Worm (Caenorhabditis elegans) whole organism, young adult: ENCODE data around the gene atx-3.

Experiments used
- B0035.1 ChIP-seq: sonication (generic microtip); optimal IDR thresholded peaks from 2 replicates; lab custom pipeline; 2016; ENCODE audit warnings: missing genetic modification characterization, mild to moderate bottlenecking, missing compliant biosample characterization, missing genotype, missing genetic modification reagents
- F22D6.2 ChIP-seq: sonication (generic microtip); optimal IDR thresholded peaks from 2 replicates; lab custom pipeline; 2016; ENCODE audit warnings: mild to moderate bottlenecking, missing genetic modification characterization, missing compliant biosample characterization
- F23B12.7 ChIP-seq: sonication (generic microtip); optimal IDR thresholded peaks from 2 replicates; lab custom pipeline; 2017; ENCODE audit warnings: missing genetic modification characterization, mild to moderate bottlenecking, missing compliant biosample characterization, antibody characterized with exemption, moderate library complexity; ENCODE audit not compliant: insufficient read depth
- F57A8.1 ChIP-seq: fragments of 200-800 bp; sonication (Bioruptor generic); optimal IDR thresholded peaks from 2 replicates; lab custom pipeline; 2018; ENCODE audit warnings: mild to moderate bottlenecking, missing genetic modification characterization, moderate library complexity, missing compliant biosample characterization
- Y53F4B.3 ChIP-seq: fragments of 200-800 bp; sonication (Bioruptor generic); IDR thresholded peaks from 2 replicates; pipeline ENCODE4 v1.3.6; 2022; ENCODE audit warnings: missing genetic modification reagents, missing genetic modification characterization, missing compliant biosample characterization
- Y53G8AR.9 ChIP-seq: fragments of 200-800 bp; sonication (Bioruptor generic); conservative IDR thresholded peaks from 2 replicates; pipeline ENCODE4 v1.3.6; 2022; ENCODE audit warnings: missing genetic modification reagents, missing genetic modification characterization, missing compliant biosample characterization
- akir-1 ChIP-seq: fragments of 200-800 bp; sonication (Bioruptor generic); optimal IDR thresholded peaks from 2 replicates; lab custom pipeline; 2018; ENCODE audit warnings: mild to moderate bottlenecking, missing genetic modification characterization, moderate library complexity, missing compliant biosample characterization
- ama-1 ChIP-seq, 3 experiments: fragments of 150-350 bp in 1 of 3; sonication (generic microtip) in 2 of 3; optimal IDR thresholded peaks; 2 replicates each; lab custom pipeline; 2014 to 2018; ENCODE audit warnings: missing biosample characterization in 2 of 3, missing genetic modification characterization in 2 of 3, missing genetic modification reagents in 2 of 3
- aptf-2 ChIP-seq: fragments of 200-800 bp; sonication (Bioruptor generic); conservative IDR thresholded peaks from 2 replicates; pipeline ENCODE4 v1.3.6; 2022; ENCODE audit warnings: missing genetic modification reagents, missing genetic modification characterization, missing compliant biosample characterization
- athp-1 ChIP-seq: sonication (generic microtip); optimal IDR thresholded peaks from 2 replicates; lab custom pipeline; 2017; ENCODE audit warnings: mild to moderate bottlenecking, missing genetic modification characterization, missing compliant biosample characterization
- attf-3 ChIP-seq: fragments of 200-800 bp; sonication (Bioruptor generic); conservative IDR thresholded peaks from 2 replicates; pipeline ENCODE4 v1.3.6; 2022; ENCODE audit warnings: missing genetic modification reagents, missing genetic modification characterization, missing compliant biosample characterization
- attf-6 ChIP-seq: fragments of 200-800 bp; sonication (Bioruptor generic); IDR thresholded peaks from 2 replicates; pipeline ENCODE4 v1.3.6; 2022; ENCODE audit warnings: missing genetic modification reagents, missing genetic modification characterization, missing compliant biosample characterization
- cebp-1 ChIP-seq, 2 experiments: fragments of 200-800 bp in 1 of 2; sonication (Bioruptor generic) in 1 of 2; sonication (generic microtip) in 1 of 2; IDR thresholded peaks in 1 of 2; optimal IDR thresholded peaks in 1 of 2; 2 replicates each; pipeline versions ENCODE4 v1.3.6 to Lab custom; 2017 to 2022; ENCODE audit warnings: missing compliant biosample characterization in 2 of 2, missing genetic modification characterization in 2 of 2, mild to moderate bottlenecking in 1 of 2, missing genetic modification reagents in 1 of 2, moderate library complexity in 1 of 2
- die-1 ChIP-seq: sonication (generic microtip); optimal IDR thresholded peaks from 2 replicates; lab custom pipeline; 2016; ENCODE audit warnings: missing genotype, mild to moderate bottlenecking, missing genetic modification characterization, missing compliant biosample characterization
- dox-1 ChIP-seq: fragments of 200-800 bp; sonication (Bioruptor generic); IDR thresholded peaks from 2 replicates; pipeline ENCODE4 v1.3.6; 2022; ENCODE audit warnings: missing genetic modification reagents, missing genetic modification characterization, missing compliant biosample characterization
- dpff-1 ChIP-seq: sonication (generic microtip); optimal IDR thresholded peaks from 2 replicates; lab custom pipeline; 2017; ENCODE audit warnings: mild to moderate bottlenecking, missing genetic modification characterization, missing compliant biosample characterization
- dpl-1 ChIP-seq: fragments of 150-350 bp; optimal IDR thresholded peaks from 2 replicates; lab custom pipeline; 2014; ENCODE audit warnings: missing biosample characterization, missing genetic modification reagents, missing genetic modification characterization
- efl-1 ChIP-seq: fragments of 150-350 bp; optimal IDR thresholded peaks from 2 replicates; lab custom pipeline; 2014; ENCODE audit warnings: missing biosample characterization, missing genetic modification reagents, missing genetic modification characterization
- egl-44 ChIP-seq: fragments of 200-800 bp; sonication (Bioruptor generic); IDR thresholded peaks from 2 replicates; pipeline ENCODE4 v1.3.6; 2022; ENCODE audit warnings: missing genetic modification reagents, missing genetic modification characterization, missing compliant biosample characterization
- him-1 ChIP-seq: sonication (generic microtip); optimal IDR thresholded peaks from 2 replicates; lab custom pipeline; 2016; ENCODE audit warnings: missing genotype, missing genetic modification reagents, missing genetic modification characterization, missing compliant biosample characterization
- hsf-1 ChIP-seq: fragments of 200-800 bp; sonication (Bioruptor generic); IDR thresholded peaks from 2 replicates; pipeline ENCODE4 v1.3.6; 2022; ENCODE audit warnings: missing genetic modification reagents, missing genetic modification characterization, missing compliant biosample characterization
- lin-35 ChIP-seq, 3 experiments: fragments of 150-350 bp in 2 of 3; sonication (generic microtip) in 1 of 3; optimal IDR thresholded peaks; 2 replicates each; lab custom pipeline; 2014 to 2018; ENCODE audit warnings: missing biosample characterization in 3 of 3, missing genetic modification characterization in 3 of 3, missing genetic modification reagents in 3 of 3
- lin-54 ChIP-seq: fragments of 200-800 bp; sonication (Bioruptor generic); optimal IDR thresholded peaks from 2 replicates; lab custom pipeline; 2018; ENCODE audit warnings: mild to moderate bottlenecking, missing genetic modification characterization, missing compliant biosample characterization
- lsl-1 ChIP-seq: fragments of 200-800 bp; sonication (Bioruptor generic); optimal IDR thresholded peaks from 2 replicates; lab custom pipeline; 2018; ENCODE audit warnings: mild to moderate bottlenecking, missing genetic modification characterization, moderate library complexity, missing compliant biosample characterization
- madf-10 ChIP-seq: sonication (generic microtip); optimal IDR thresholded peaks from 2 replicates; lab custom pipeline; 2016; ENCODE audit warnings: mild to moderate bottlenecking, missing genetic modification characterization, missing compliant biosample characterization
- mel-28 ChIP-seq: sonication (generic microtip); optimal IDR thresholded peaks from 2 replicates; lab custom pipeline; 2016; ENCODE audit warnings: borderline replicate concordance, mild to moderate bottlenecking, missing genetic modification characterization, missing compliant biosample characterization
- nhr-179 ChIP-seq: sonication (generic microtip); optimal IDR thresholded peaks from 2 replicates; lab custom pipeline; 2016; ENCODE audit warnings: mild to moderate bottlenecking, missing genetic modification characterization, missing compliant biosample characterization
- rec-8 ChIP-seq, 2 experiments: sonication (generic microtip); optimal IDR thresholded peaks; 2 replicates each; lab custom pipeline; 2016; ENCODE audit warnings: mild to moderate bottlenecking in 2 of 2, missing genetic modification characterization in 2 of 2, missing genetic modification reagents in 2 of 2, missing genotype in 2 of 2, missing biosample characterization in 1 of 2, missing compliant biosample characterization in 1 of 2, moderate library complexity in 1 of 2
- sdz-38 ChIP-seq: sonication (generic microtip); optimal IDR thresholded peaks from 2 replicates; lab custom pipeline; 2016; ENCODE audit warnings: missing genotype, missing genetic modification characterization, missing compliant biosample characterization
- sea-2 ChIP-seq: fragments of 200-800 bp; sonication (Bioruptor generic); IDR thresholded peaks from 2 replicates; pipeline ENCODE4 v1.3.6; 2022; ENCODE audit warnings: missing genetic modification characterization, missing compliant biosample characterization
- snpc-4 ChIP-seq, 5 experiments: fragments of 150-350 bp in 1 of 5; sonication (generic microtip) in 4 of 5; optimal IDR thresholded peaks; 2 replicates each; lab custom pipeline; 2014 to 2018; ENCODE audit warnings: missing genetic modification characterization in 5 of 5, missing biosample characterization in 3 of 5, antibody characterized with exemption in 2 of 5, mild to moderate bottlenecking in 2 of 5, missing compliant biosample characterization in 2 of 5, missing genotype in 2 of 5, moderate library complexity in 2 of 5, missing genetic modification reagents in 1 of 5
- tbp1 ChIP-seq: fragments of 200-800 bp; sonication (Bioruptor generic); optimal IDR thresholded peaks from 2 replicates; lab custom pipeline; 2018; ENCODE audit warnings: mild to moderate bottlenecking, missing genetic modification characterization, missing compliant biosample characterization
- tbx-9 ChIP-seq: sonication (generic microtip); optimal IDR thresholded peaks from 2 replicates; lab custom pipeline; 2016; ENCODE audit warnings: borderline replicate concordance, missing genetic modification characterization, inconsistent platforms, missing compliant biosample characterization

The atx-3 gene

ce11 chrV:15575305-15575704 is 1.9 kb downstream of the atx-3 start, which contains the start of gene mdt-28:
mdt-28 (minus strand) TSS chrV:15575405.
- no peak for TF ChIP-seq attf-6 (GFP tag; lab: Robert Waterston, UW)
- no peak for TF ChIP-seq F57A8.1 (GFP tag; lab: Kevin White, UChicago)
- TF ChIP-seq dox-1 (GFP tag; lab: Robert Waterston, UW), result no peak
- no peak for TF ChIP-seq tbx-9 (tag; lab: Kevin White, UChicago)
- no peak for TF ChIP-seq madf-10 (tag; lab: Kevin White, UChicago)
- no peak for TF ChIP-seq lin-54
- TF ChIP-seq mel-28, result no peak
- TF ChIP-seq tbp1 (GFP tag; lab: Kevin White, UChicago), result no peak
- no peak for TF ChIP-seq aptf-2 (GFP tag; lab: Robert Waterston, UW)
- no peak for TF ChIP-seq Y53F4B.3 (GFP tag; lab: Robert Waterston, UW)
- no peak for TF ChIP-seq efl-1 (GFP tag; lab: Kevin White, UChicago)
- TF ChIP-seq dpff-1, result no peak
- TF ChIP-seq, all 124 proteins: peak for 0

DNA sequence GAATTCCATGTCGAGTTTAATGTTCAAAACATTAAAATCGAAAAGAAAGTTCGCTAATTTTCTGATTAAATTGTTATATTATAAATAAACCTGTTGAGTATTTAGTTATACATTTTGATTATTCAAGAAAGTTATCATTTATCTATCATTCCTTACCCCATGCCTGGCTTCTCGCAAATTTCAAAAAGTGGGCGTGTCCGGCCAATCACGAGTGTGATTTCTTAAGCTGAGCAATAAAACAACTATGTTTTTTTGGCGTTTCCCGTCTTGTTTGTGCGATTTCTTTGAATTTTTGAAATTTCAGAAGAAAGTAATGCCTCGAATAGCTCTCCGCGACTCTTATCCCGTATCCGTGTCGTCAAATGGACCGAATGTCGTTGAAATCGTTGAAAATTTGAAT is 4.6 kb downstream of the atx-3 start, which contains the start of gene fbxa-94:
Gene fbxa-94 (plus strand): TSS at position 301 of the 400 bp plus-strand sequence.
- TF ChIP-seq cebp-1 (GFP tag; IDR thresholded peaks at IDR 0.05; lab: Robert Waterston, UW), result no peak
- no peak for TF ChIP-seq cebp-1 (tag; optimal IDR thresholded peaks at IDR 0.05; lab: Kevin White, UChicago)
- TF ChIP-seq F22D6.2 (tag; lab: Kevin White, UChicago), result no peak
- no peak for TF ChIP-seq egl-44 (GFP tag; lab: Robert Waterston, UW)
- no peak for TF ChIP-seq dpl-1

DNA sequence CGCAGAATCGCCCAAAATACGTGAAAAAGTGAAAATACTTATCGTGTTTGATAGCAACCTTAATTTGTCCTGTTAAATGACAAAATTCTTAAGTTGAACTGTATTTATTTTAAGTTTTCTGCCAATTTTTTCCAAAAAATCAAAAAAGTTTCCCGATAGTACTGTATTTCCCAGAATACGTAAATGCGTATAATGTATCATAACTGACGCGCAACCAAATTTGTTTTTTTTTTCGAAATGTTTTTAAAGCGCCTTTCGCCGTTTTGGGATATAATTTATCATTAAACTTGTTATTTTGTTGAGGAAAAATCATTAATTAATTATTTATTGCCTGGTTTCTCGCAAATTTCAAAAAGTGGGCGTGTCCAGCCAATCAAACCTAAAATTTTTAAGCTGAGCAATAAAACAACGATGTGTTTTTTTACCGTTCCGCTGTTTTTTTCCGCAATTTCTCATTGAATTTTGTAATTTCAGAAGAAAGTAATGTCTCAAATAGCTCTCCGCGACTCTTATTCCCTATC is 6.2 kb downstream of the atx-3 start, which contains the start of gene fbxa-95:
Gene fbxa-95 (plus strand): TSS at position 471 of the 521 bp plus-strand sequence.
- TF ChIP-seq athp-1 (tag; lab: Kevin White, UChicago) (peak; percentile 64), him-1 (tag; lab: Kevin White, UChicago) (peak; percentile 31), lsl-1 (GFP tag; lab: Kevin White, UChicago) (peak; percentile 62), sea-2 (GFP tag; lab: Robert Waterston, UW) (no peak), nhr-179 (tag; lab: Kevin White, UChicago) (no peak)

DNA sequence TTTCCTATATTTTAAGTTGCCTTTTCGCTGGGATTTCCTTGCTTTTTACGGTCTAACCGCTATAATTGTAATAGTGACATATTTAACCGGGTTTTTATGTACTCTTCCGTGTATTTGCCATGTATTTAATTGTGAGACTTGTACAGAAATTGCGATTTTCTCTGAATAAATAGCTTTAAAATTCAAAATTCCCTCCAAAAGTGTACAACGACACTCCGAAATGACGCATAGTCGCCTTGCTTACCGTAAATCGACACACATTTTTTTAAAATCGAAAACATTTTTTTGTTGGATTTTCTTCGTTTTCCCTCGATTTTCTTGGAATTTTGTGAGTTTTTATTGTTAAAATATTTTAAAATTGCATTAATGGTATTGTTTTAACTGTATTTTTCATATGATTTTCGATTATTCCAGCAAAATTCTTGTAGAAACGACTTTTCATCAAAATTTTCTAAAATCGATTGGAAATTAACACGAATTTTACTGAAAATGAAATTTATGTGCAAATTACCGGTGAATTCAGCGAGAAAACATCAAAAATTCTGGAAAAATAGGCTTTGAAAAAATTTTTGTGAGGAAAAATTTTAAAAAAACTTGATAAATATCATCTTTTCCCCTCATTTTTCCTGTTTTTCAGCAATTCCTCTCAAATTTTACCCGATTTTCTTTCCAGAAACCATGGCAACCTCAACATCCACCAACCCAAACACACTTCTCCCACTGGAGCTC is 7.4 kb downstream of the atx-3 start, which contains the start of gene lsm-5:
Gene lsm-5 (plus strand): TSS at position 679 of the 729 bp plus-strand sequence.
- TF ChIP-seq cebp-1 (GFP tag; IDR thresholded peaks at IDR 0.05; lab: Robert Waterston, UW) (no peak), cebp-1 (tag; optimal IDR thresholded peaks at IDR 0.05; lab: Kevin White, UChicago) (peak; percentile 45), sdz-38 (tag; lab: Kevin White, UChicago) (no peak), dpl-1 (peak; percentile 57), efl-1 (GFP tag; lab: Kevin White, UChicago) (peak; percentile 67), die-1 (no peak), Y53G8AR.9 (GFP tag; lab: Robert Waterston, UW) (no peak), lin-54 (peak; percentile 79), him-1 (tag; lab: Kevin White, UChicago) (peak; percentile 34), rec-8 (tag; optimal IDR thresholded peaks at IDR 0.05; lab: Kevin White, UChicago) (no peak), akir-1 (GFP tag; lab: Kevin White, UChicago) (no peak), attf-3 (GFP tag; lab: Robert Waterston, UW) (peak; percentile 93), ama-1 (optimal IDR thresholded peaks at IDR 0.05; lab: Kevin White, UChicago) (peak; percentile 77), ama-1 (GFP tag; optimal IDR thresholded peaks at IDR 0.05; lab: Kevin White, UChicago) (no peak), lin-35 (GFP tag; optimal IDR thresholded peaks at IDR 0.05; lab: Kevin White, UChicago) (peak in 1 of 3 experiments; percentile 83), B0035.1 (tag; lab: Kevin White, UChicago) (no peak), hsf-1 (GFP tag; lab: Robert Waterston, UW) (0 out of 2 replicates have a peak, but pooled peaks have one; percentile 9), F23B12.7 (tag; lab: Kevin White, UChicago) (peak; percentile 49), snpc-4 (GFP tag; optimal IDR thresholded peaks at IDR 0.05; lab: Kevin White, UChicago) (no peak), snpc-4 (tag; optimal IDR thresholded peaks at IDR 0.05; lab: Kevin White, UChicago) (peak in 1 of 4 experiments; percentile 25)
